Fruit fly (Drosophila melanogaster) whole organism, pupa: ENCODE results near the gene Grl62b.

Experiments used
- CG14655 ChIP-seq: fragments of 200-800 bp; sonication (Bioruptor generic); optimal IDR thresholded peaks from 3 replicates; lab custom pipeline; 2017; ENCODE audit warnings: mild to moderate bottlenecking, missing biosample characterization, missing genetic modification reagents, missing genetic modification characterization
- CG32121 ChIP-seq: fragments of 200-800 bp; sonication (Bioruptor generic); IDR thresholded peaks from 2 replicates; pipeline ENCODE4 v1.3.6; 2022; ENCODE audit warnings: missing biosample characterization, missing genetic modification characterization
- CG34367 ChIP-seq: fragments of 200-800 bp; sonication (Bioruptor generic); optimal IDR thresholded peaks from 2 replicates; lab custom pipeline; 2018; ENCODE audit warnings: missing biosample characterization, mild to moderate bottlenecking, missing genetic modification characterization
- CG4496 ChIP-seq: fragments of 200-800 bp; sonication (Bioruptor generic); IDR thresholded peaks from 3 replicates; pipeline ENCODE4 v1.3.6; 2022; ENCODE audit warnings: missing biosample characterization, missing genetic modification characterization
- CG8159 ChIP-seq: fragments of 200-800 bp; sonication (Bioruptor generic); optimal IDR thresholded peaks from 3 replicates; lab custom pipeline; 2018; ENCODE audit warnings: missing biosample characterization, mild to moderate bottlenecking, missing genetic modification characterization, moderate library complexity
- CG8301 ChIP-seq: fragments of 200-800 bp; sonication (Bioruptor generic); optimal IDR thresholded peaks from 2 replicates; lab custom pipeline; 2018; ENCODE audit warnings: missing biosample characterization, mild to moderate bottlenecking, missing genetic modification characterization
- CG9948 ChIP-seq: fragments of 200-800 bp; sonication (Bioruptor generic); optimal IDR thresholded peaks from 2 replicates; lab custom pipeline; 2018; ENCODE audit warnings: missing biosample characterization, mild to moderate bottlenecking, missing genetic modification characterization, moderate library complexity
- Ets98B ChIP-seq: fragments of 200-800 bp; sonication (Bioruptor generic); IDR thresholded peaks from 2 replicates; pipeline ENCODE4 v1.3.6; 2022; ENCODE audit warnings: missing biosample characterization, missing genetic modification characterization
- Pif1A ChIP-seq: fragments of 200-800 bp; sonication (Bioruptor generic); optimal IDR thresholded peaks from 3 replicates; lab custom pipeline; 2016; ENCODE audit warnings: missing biosample characterization, missing genetic modification characterization
- Pif1B ChIP-seq: fragments of 200-800 bp; sonication (Bioruptor generic); optimal IDR thresholded peaks from 3 replicates; lab custom pipeline; 2016; ENCODE audit warnings: missing biosample characterization, missing genetic modification characterization
- Snoo ChIP-seq: fragments of 200-800 bp; sonication (Bioruptor generic); optimal IDR thresholded peaks from 3 replicates; lab custom pipeline; 2017; ENCODE audit warnings: missing biosample characterization, mild to moderate bottlenecking, missing genetic modification characterization, inconsistent platforms

The Grl62b gene

dm6 chr3L:1985406-1985805, 37.8 kb downstream of the Grl62b start:
- TF ChIP-seq Pif1B (peak; percentile 38), CG4496 (GFP tag; lab: Robert Waterston, UW) (peak; percentile 60; the same call in 2 of the 3 replicates), Pif1A (GFP tag; lab: Kevin White, UChicago) (peak; percentile 45), CG32121 (GFP tag; lab: Robert Waterston, UW) (no peak)

DNA sequence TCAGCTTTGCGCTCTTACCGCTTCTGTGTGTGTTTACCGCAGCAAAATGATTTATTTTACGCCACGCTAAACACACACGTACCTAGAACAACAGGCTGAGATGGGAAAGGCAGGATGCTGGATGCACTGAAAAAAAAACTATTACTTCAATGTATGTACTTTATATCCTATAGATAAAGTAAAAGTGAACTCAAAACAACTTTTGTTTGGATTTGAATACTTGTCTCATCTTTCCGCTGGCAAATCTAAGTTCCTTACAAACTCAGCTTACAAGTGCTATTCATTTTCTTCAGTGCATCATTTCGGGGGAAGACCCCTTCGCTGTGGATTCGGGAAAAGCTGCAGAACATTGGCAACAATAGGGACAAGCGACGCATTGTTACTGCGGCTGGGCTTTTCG, 46.4 kb downstream of the Grl62b start:
- no peak for TF ChIP-seq Pif1B
- peak; percentile 33 for TF ChIP-seq Pif1A (GFP tag; lab: Kevin White, UChicago)
- TF ChIP-seq CG14655 (GFP tag; lab: Kevin White, UChicago) = no peak
- no peak for TF ChIP-seq Snoo (tag; lab: Kevin White, UChicago)
- TF ChIP-seq CG8159 (tag; lab: Kevin White, UChicago) = peak; percentile 7
- no peak for TF ChIP-seq Ets98B
- TF ChIP-seq CG9948 (tag; lab: Kevin White, UChicago) = peak; percentile 34
- TF ChIP-seq CG34367 (tag; lab: Kevin White, UChicago) = no peak
- no peak for TF ChIP-seq CG8301 (tag; lab: Kevin White, UChicago)
- TF ChIP-seq CG32121 (GFP tag; lab: Robert Waterston, UW) = no peak
- TF ChIP-seq CG4496 (GFP tag; lab: Robert Waterston, UW) = no peak
